Fruit fly (Drosophila melanogaster) whole organism, embryonic: ENCODE data around the gene CG4596.

Source experiments
- Blimp-1 ChIP-seq: fragments of 200-800 bp; sonication (Bioruptor generic); optimal IDR thresholded peaks from 3 replicates; lab custom pipeline; 2018; ENCODE audit warnings: missing biosample characterization, missing genetic modification characterization, mild to moderate bottlenecking, moderate library complexity, missing genetic modification reagents
- CG1024 ChIP-seq: fragments of 200-800 bp; sonication (Bioruptor generic); IDR thresholded peaks from 2 replicates; pipeline ENCODE4 v1.3.6; 2022; ENCODE audit warnings: missing biosample characterization, missing genetic modification characterization
- CG10321 ChIP-seq: fragments of 200-800 bp; sonication (Bioruptor generic); IDR thresholded peaks from 2 replicates; pipeline ENCODE4 v1.3.6; 2022; ENCODE audit warnings: missing biosample characterization, missing genetic modification characterization
- CG11398 ChIP-seq: fragments of 200-800 bp; sonication (Bioruptor generic); optimal IDR thresholded peaks from 2 replicates; lab custom pipeline; 2016; ENCODE audit warnings: missing biosample characterization, missing genetic modification characterization
- CG12391 ChIP-seq: fragments of 200-800 bp; sonication (Bioruptor generic); optimal IDR thresholded peaks from 3 replicates; lab custom pipeline; 2018; ENCODE audit warnings: missing biosample characterization, mild to moderate bottlenecking, missing genetic modification characterization, moderate library complexity
- CG14050 ChIP-seq: fragments of 200-800 bp; sonication (Bioruptor generic); IDR thresholded peaks from 3 replicates; pipeline ENCODE4 v1.3.6; 2022; ENCODE audit warnings: missing biosample characterization, missing genetic modification characterization
- CG15269 ChIP-seq: fragments of 200-800 bp; sonication (Bioruptor generic); optimal IDR thresholded peaks from 2 replicates; lab custom pipeline; 2018; ENCODE audit warnings: missing biosample characterization, mild to moderate bottlenecking, missing genetic modification characterization, moderate library complexity
- CG18262 ChIP-seq: fragments of 200-800 bp; optimal IDR thresholded peaks from 3 replicates; lab custom pipeline; 2019; ENCODE audit warnings: missing biosample characterization, mild to moderate bottlenecking, missing genetic modification characterization, moderate library complexity
- CG2129 ChIP-seq: fragments of 200-800 bp; sonication (Bioruptor generic); IDR thresholded peaks from 2 replicates; pipeline ENCODE4 v1.3.6; 2022; ENCODE audit warnings: missing biosample characterization, missing genetic modification characterization; ENCODE audit not compliant: partially characterized antibody
- CG2712 ChIP-seq: fragments of 200-800 bp; optimal IDR thresholded peaks from 3 replicates; lab custom pipeline; 2019; ENCODE audit warnings: missing biosample characterization, mild to moderate bottlenecking, missing genetic modification characterization, moderate library complexity
- CG31388 ChIP-seq: fragments of 200-800 bp; sonication (Bioruptor generic); optimal IDR thresholded peaks from 2 replicates; lab custom pipeline; 2016; ENCODE audit warnings: missing biosample characterization, missing genetic modification characterization
- CG3726 ChIP-seq: fragments of 200-800 bp; sonication (Bioruptor generic); IDR thresholded peaks from 3 replicates; pipeline ENCODE4, ENCODE4 v1.3.6; 2022; ENCODE audit warnings: missing biosample characterization, missing genetic modification characterization
- CG4707 ChIP-seq: fragments of 200-800 bp; sonication (Bioruptor generic); optimal IDR thresholded peaks from 2 replicates; lab custom pipeline; 2018; ENCODE audit warnings: missing biosample characterization, mild to moderate bottlenecking, missing genetic modification characterization, moderate library complexity
- CG6175 ChIP-seq: fragments of 200-800 bp; sonication (Bioruptor generic); IDR thresholded peaks from 3 replicates; pipeline ENCODE4 v1.3.6; 2022; ENCODE audit warnings: missing biosample characterization, missing genetic modification characterization
- CG6683 ChIP-seq: fragments of 200-800 bp; sonication (Bioruptor generic); optimal IDR thresholded peaks from 2 replicates; lab custom pipeline; 2017; ENCODE audit warnings: missing biosample characterization, mild to moderate bottlenecking, missing genetic modification characterization, missing genetic modification reagents
- CG9215 ChIP-seq: fragments of 200-800 bp; sonication (Bioruptor generic); IDR thresholded peaks from 2 replicates; pipeline ENCODE4 v1.3.6; 2022; ENCODE audit warnings: missing biosample characterization, missing genetic modification characterization
- Dad ChIP-seq: fragments of 200-800 bp; sonication (Bioruptor generic); optimal IDR thresholded peaks from 3 replicates; lab custom pipeline; 2016; ENCODE audit warnings: missing biosample characterization, missing genetic modification characterization
- Eip74EF ChIP-seq, 2 experiments: fragments of 200-800 bp in 1 of 2; fragments of >200 bp in 1 of 2; sonication (Bioruptor generic) in 1 of 2; optimal IDR thresholded peaks; 2 replicates each; lab custom pipeline; 2017 to 2019; ENCODE audit warnings: missing biosample characterization in 2 of 2, missing genetic modification characterization in 2 of 2, mild to moderate bottlenecking in 1 of 2, moderate library complexity in 1 of 2
- Ets97D ChIP-seq: fragments of 200-800 bp; sonication (Bioruptor generic); optimal IDR thresholded peaks from 3 replicates; lab custom pipeline; 2016; ENCODE audit warnings: missing biosample characterization, missing genetic modification characterization
- Fer2 ChIP-seq: fragments of 200-800 bp; sonication (Bioruptor generic); optimal IDR thresholded peaks from 2 replicates; lab custom pipeline; 2018; ENCODE audit warnings: missing biosample characterization, mild to moderate bottlenecking, missing genetic modification characterization, moderate library complexity
- H2.0 ChIP-seq: fragments of 200-800 bp; sonication (Bioruptor generic); IDR thresholded peaks from 2 replicates; pipeline ENCODE4 v1.3.6; 2022; ENCODE audit warnings: missing biosample characterization, missing genetic modification characterization
- Nf-YB ChIP-seq: fragments of 200-800 bp; sonication (Bioruptor generic); optimal IDR thresholded peaks from 3 replicates; lab custom pipeline; 2019; ENCODE audit warnings: missing biosample characterization, mild to moderate bottlenecking, missing genetic modification characterization, moderate library complexity
- Side ChIP-seq: fragments of 200-800 bp; sonication (Bioruptor generic); optimal IDR thresholded peaks from 2 replicates; lab custom pipeline; 2016; ENCODE audit warnings: missing biosample characterization, missing genetic modification characterization
- Sox100B ChIP-seq: fragments of 200-800 bp; sonication (Bioruptor generic); optimal IDR thresholded peaks from 3 replicates; lab custom pipeline; 2018; ENCODE audit warnings: missing biosample characterization, mild to moderate bottlenecking, missing genetic modification characterization
- Spps ChIP-seq: fragments of 200-800 bp; sonication (Bioruptor generic); optimal IDR thresholded peaks from 2 replicates; lab custom pipeline; 2018; ENCODE audit warnings: missing biosample characterization, mild to moderate bottlenecking, missing genetic modification characterization
- ase ChIP-seq: fragments of 200-800 bp; sonication (Bioruptor generic); IDR thresholded peaks from 3 replicates; pipeline ENCODE4 v1.3.6; 2022; ENCODE audit warnings: missing biosample characterization, missing genetic modification characterization
- bowl ChIP-seq: fragments of 200-800 bp; sonication (Bioruptor generic); IDR thresholded peaks from 2 replicates; pipeline ENCODE4 v1.3.6; 2022; ENCODE audit warnings: missing biosample characterization, missing genetic modification characterization
- br ChIP-seq: fragments of >200 bp; optimal IDR thresholded peaks from 2 replicates; lab custom pipeline; 2017
- cato ChIP-seq: fragments of 200-800 bp; sonication (Bioruptor generic); optimal IDR thresholded peaks from 2 replicates; lab custom pipeline; 2016; ENCODE audit warnings: missing biosample characterization, missing genetic modification characterization, borderline replicate concordance
- cg ChIP-seq: fragments of 200-800 bp; sonication (Bioruptor generic); optimal IDR thresholded peaks from 3 replicates; lab custom pipeline; 2019; ENCODE audit warnings: missing biosample characterization, mild to moderate bottlenecking, missing genetic modification characterization, moderate library complexity
- danr ChIP-seq: fragments of 200-800 bp; sonication (Bioruptor generic); IDR thresholded peaks from 2 replicates; pipeline ENCODE4 v1.3.6; 2022; ENCODE audit warnings: missing biosample characterization, missing genetic modification characterization
- esg ChIP-seq: fragments of 200-800 bp; sonication (Bioruptor generic); conservative IDR thresholded peaks from 2 replicates; pipeline ENCODE4 v1.3.6; 2022; ENCODE audit warnings: missing biosample characterization, missing genetic modification characterization
- eve ChIP-seq, 2 experiments: fragments of >200 bp; optimal IDR thresholded peaks; 2 replicates each; lab custom pipeline; 2017; ENCODE audit warnings: missing biosample characterization in 2 of 2, missing genetic modification characterization in 2 of 2
- fd96Cb ChIP-seq: fragments of 200-800 bp; sonication (Bioruptor generic); optimal IDR thresholded peaks from 2 replicates; lab custom pipeline; 2018; ENCODE audit warnings: missing biosample characterization, mild to moderate bottlenecking, missing genetic modification characterization, moderate library complexity
- gce ChIP-seq: fragments of 200-800 bp; sonication (Bioruptor generic); IDR thresholded peaks from 3 replicates; pipeline ENCODE4 v1.3.6; 2022; ENCODE audit warnings: missing biosample characterization, missing genetic modification characterization
- gt ChIP-seq: fragments of 200-800 bp; sonication (Bioruptor generic); IDR thresholded peaks from 2 replicates; pipeline ENCODE4 v1.3.6; 2022; ENCODE audit warnings: missing biosample characterization, missing genetic modification characterization
- her ChIP-seq: fragments of 200-800 bp; sonication (Bioruptor generic); optimal IDR thresholded peaks from 2 replicates; lab custom pipeline; 2016; ENCODE audit warnings: missing biosample characterization, missing genetic modification characterization
- hth ChIP-seq: fragments of >200 bp; optimal IDR thresholded peaks from 2 replicates; lab custom pipeline; 2017; ENCODE audit warnings: inconsistent platforms
- ken ChIP-seq: fragments of 200-800 bp; sonication (Bioruptor generic); IDR thresholded peaks from 3 replicates; pipeline ENCODE4 v1.3.6; 2022; ENCODE audit warnings: missing biosample characterization, missing genetic modification characterization
- mirr ChIP-seq: fragments of 200-800 bp; sonication (Bioruptor generic); optimal IDR thresholded peaks from 3 replicates; lab custom pipeline; 2018; ENCODE audit warnings: missing biosample characterization, mild to moderate bottlenecking, missing genetic modification characterization
- nerfin-2 ChIP-seq: fragments of 200-800 bp; sonication (Bioruptor generic); IDR thresholded peaks from 2 replicates; pipeline ENCODE4 v1.3.6; 2022; ENCODE audit warnings: missing biosample characterization, missing genetic modification characterization; ENCODE audit not compliant: partially characterized antibody
- oc ChIP-seq: fragments of 200-800 bp; sonication (Bioruptor generic); optimal IDR thresholded peaks from 2 replicates; lab custom pipeline; 2018; ENCODE audit warnings: missing biosample characterization, mild to moderate bottlenecking, missing genetic modification characterization, moderate library complexity
- pan ChIP-seq, 4 experiments: fragments of >200 bp in 3 of 4; fragments of 200-800 bp in 1 of 4; sonication (Bioruptor generic) in 1 of 4; optimal IDR thresholded peaks in 3 of 4; IDR thresholded peaks in 1 of 4; 2 replicates each; pipeline versions ENCODE4 v1.3.6 to Lab custom; 2017 to 2022; ENCODE audit warnings: missing biosample characterization in 2 of 4, missing genetic modification characterization in 2 of 4, mixed read lengths in 1 of 4
- pita ChIP-seq: fragments of 200-800 bp; sonication (Bioruptor generic); optimal IDR thresholded peaks from 2 replicates; lab custom pipeline; 2017; ENCODE audit warnings: missing biosample characterization, mild to moderate bottlenecking, missing genetic modification characterization
- pum ChIP-seq: fragments of 200-800 bp; sonication (Bioruptor generic); optimal IDR thresholded peaks from 2 replicates; lab custom pipeline; 2016; ENCODE audit warnings: missing biosample characterization, missing genetic modification characterization
- sisA ChIP-seq: fragments of 200-800 bp; sonication (Bioruptor generic); IDR thresholded peaks from 2 replicates; pipeline ENCODE4 v1.3.6; 2022; ENCODE audit warnings: missing biosample characterization, missing genetic modification characterization
- trem ChIP-seq: fragments of 200-800 bp; optimal IDR thresholded peaks from 3 replicates; lab custom pipeline; 2019; ENCODE audit warnings: missing biosample characterization, mild to moderate bottlenecking, missing genetic modification characterization, moderate library complexity
- ttk ChIP-seq: fragments of 200-800 bp; sonication (Bioruptor generic); IDR thresholded peaks from 2 replicates; pipeline ENCODE4 v2.1.2; 2022; ENCODE audit warnings: missing biosample characterization, missing genetic modification characterization
- unc-4 ChIP-seq: fragments of 200-800 bp; sonication (Bioruptor generic); IDR thresholded peaks from 2 replicates; pipeline ENCODE4 v1.3.6; 2022; ENCODE audit warnings: missing biosample characterization, missing genetic modification characterization; ENCODE audit not compliant: partially characterized antibody
- wor ChIP-seq: fragments of 200-800 bp; sonication (Bioruptor generic); IDR thresholded peaks from 2 replicates; pipeline ENCODE4 v1.3.6; 2022; ENCODE audit warnings: missing biosample characterization, missing genetic modification characterization

Gene CG4596

dm6 chr3R:10849515-10849973, 23.3 kb upstream of the CG4596 start, which contains the start of gene CG42394 (continued):
- TF ChIP-seq fd96Cb (tag; lab: Kevin White, UChicago) (peak; percentile 97), Dad (GFP tag; lab: Kevin White, UChicago) (peak; percentile 76), br (lab: Kevin White, UChicago) (no peak), gce (GFP tag; lab: Robert Waterston, UW) (peak; percentile 90), CG9215 (GFP tag; lab: Robert Waterston, UW) (peak; percentile 83), ase (GFP tag; lab: Robert Waterston, UW) (peak; percentile 91), H2.0 (GFP tag; lab: Robert Waterston, UW) (peak; percentile 93), CG4707 (GFP tag; lab: Kevin White, UChicago) (peak; percentile 79), Spps (tag; lab: Kevin White, UChicago) (peak; percentile 96), CG18262 (tag; lab: Kevin White, UChicago) (peak; percentile 99), trem (peak; percentile 95), CG14050 (GFP tag; lab: Robert Waterston, UW) (peak; percentile 92), cg (GFP tag; lab: Kevin White, UChicago) (no peak), CG6175 (GFP tag; lab: Robert Waterston, UW) (peak; percentile 85), pan (optimal IDR thresholded peaks at IDR 0.05; lab: Kevin White, UChicago) (no peak), pan (GFP tag; optimal IDR thresholded peaks at IDR 0.05 in 1 of 2, IDR thresholded peaks at IDR 0.05 in 1 of 2) (peak in 1 of 2 experiments; percentile 93), Blimp-1 (GFP tag; lab: Kevin White, UChicago) (peak; percentile 96), pita (GFP tag; lab: Kevin White, UChicago) (no peak), gt (GFP tag; lab: Robert Waterston, UW) (peak; percentile 74), nerfin-2 (GFP tag; lab: Robert Waterston, UW) (peak; percentile 39), eve (GFP tag; optimal IDR thresholded peaks at IDR 0.05; lab: Kevin White, UChicago) (peak in 1 of 2 experiments; percentile 67), CG12391 (peak; percentile 97), sisA (GFP tag; lab: Robert Waterston, UW) (peak; percentile 89), Ets97D (GFP tag; lab: Kevin White, UChicago) (peak; percentile 40), cato (GFP tag; lab: Kevin White, UChicago) (peak; percentile 84), CG1024 (peak; percentile 90), esg (GFP tag; lab: Robert Waterston, UW) (peak; percentile 88), Nf-YB (GFP tag; lab: Kevin White, UChicago) (peak; percentile 85), CG11398 (GFP tag; lab: Kevin White, UChicago) (peak; percentile 55), CG31388 (GFP tag; lab: Kevin White, UChicago) (peak; percentile 84), wor (GFP tag; lab: Robert Waterston, UW) (peak; percentile 89), danr (GFP tag; lab: Robert Waterston, UW) (peak; percentile 87), ken (GFP tag; lab: Robert Waterston, UW) (peak; percentile 89), CG3726 (peak; percentile 88; the same call in 1 of the 3 replicates), bowl (GFP tag; lab: Robert Waterston, UW) (peak; percentile 87), ttk (GFP tag; lab: Robert Waterston, UW) (peak; percentile 88), Sox100B (GFP tag; lab: Kevin White, UChicago) (peak; percentile 97), unc-4 (0 out of 2 replicates have a peak, but pooled peaks have one; percentile 18), Side (peak; percentile 38), mirr (GFP tag; lab: Kevin White, UChicago) (peak; percentile 23), hth (no peak), CG10321 (GFP tag; lab: Robert Waterston, UW) (peak; percentile 74), CG15269 (tag; lab: Kevin White, UChicago) (peak; percentile 94), her (GFP tag; lab: Kevin White, UChicago) (no peak), CG2712 (peak; percentile 99), pum (GFP tag; lab: Kevin White, UChicago) (peak; percentile 64), oc (tag; lab: Kevin White, UChicago) (peak; percentile 92), Eip74EF (GFP tag; optimal IDR thresholded peaks at IDR 0.05; lab: Kevin White, UChicago) (peak in 1 of 2 experiments; percentile 94), Fer2 (tag; lab: Kevin White, UChicago) (peak; percentile 87), CG6683 (GFP tag; lab: Kevin White, UChicago) (peak; percentile 96), CG2129 (GFP tag; lab: Robert Waterston, UW) (no peak)
